Fruit fly (Drosophila melanogaster) whole organism, prepupa: Measurements from ENCODE around the gene CG13482.

Source experiments
- CG10631 ChIP-seq: fragments of 200-800 bp; sonication (Bioruptor generic); optimal IDR thresholded peaks from 2 replicates; lab custom pipeline; 2016; ENCODE audit warnings: missing biosample characterization, missing genetic modification characterization
- CG10669 ChIP-seq: fragments of 200-800 bp; sonication (Bioruptor generic); optimal IDR thresholded peaks from 3 replicates; lab custom pipeline; 2018; ENCODE audit warnings: missing biosample characterization, mild to moderate bottlenecking, missing genetic modification characterization, moderate library complexity
- CG11294 ChIP-seq: fragments of 200-800 bp; sonication (Bioruptor generic); IDR thresholded peaks from 2 replicates; pipeline ENCODE4 v1.3.6; 2022; ENCODE audit warnings: missing biosample characterization, missing genetic modification characterization
- CG15336 ChIP-seq: fragments of 200-800 bp; sonication (Bioruptor generic); IDR thresholded peaks from 2 replicates; pipeline ENCODE4 v1.3.6; 2022; ENCODE audit warnings: missing biosample characterization, missing genetic modification characterization
- CG1621 ChIP-seq: fragments of 200-800 bp; sonication (Bioruptor generic); optimal IDR thresholded peaks from 3 replicates; lab custom pipeline; 2018; ENCODE audit warnings: missing biosample characterization, mild to moderate bottlenecking, missing genetic modification characterization
- CG3032 ChIP-seq: fragments of 200-800 bp; optimal IDR thresholded peaks from 2 replicates; lab custom pipeline; 2019; ENCODE audit warnings: missing biosample characterization, mild to moderate bottlenecking, missing genetic modification characterization, moderate library complexity
- CG31627 ChIP-seq: fragments of 200-800 bp; sonication (Bioruptor generic); optimal IDR thresholded peaks from 3 replicates; lab custom pipeline; 2016; ENCODE audit warnings: missing biosample characterization, missing genetic modification characterization
- CG32006 ChIP-seq: fragments of 200-800 bp; sonication (Bioruptor generic); optimal IDR thresholded peaks from 3 replicates; lab custom pipeline; 2017; ENCODE audit warnings: missing biosample characterization, mild to moderate bottlenecking, missing genetic modification characterization
- CG4318 ChIP-seq: fragments of 200-800 bp; sonication (Bioruptor generic); optimal IDR thresholded peaks from 3 replicates; lab custom pipeline; 2017; ENCODE audit warnings: missing biosample characterization, mild to moderate bottlenecking, missing genetic modification characterization
- CG6163 ChIP-seq: fragments of 200-800 bp; sonication (Bioruptor generic); IDR thresholded peaks from 3 replicates; pipeline ENCODE4 v1.3.6; 2022; ENCODE audit warnings: missing biosample characterization, missing genetic modification characterization
- CG6276 ChIP-seq: fragments of 200-800 bp; sonication (Bioruptor generic); optimal IDR thresholded peaks from 2 replicates; lab custom pipeline; 2017; ENCODE audit warnings: missing biosample characterization, mild to moderate bottlenecking, missing genetic modification characterization
- CG6792 ChIP-seq: fragments of 200-800 bp; sonication (Bioruptor generic); optimal IDR thresholded peaks from 3 replicates; lab custom pipeline; 2016; ENCODE audit warnings: missing biosample characterization, missing genetic modification characterization
- CG6808 ChIP-seq: fragments of 200-800 bp; sonication (Bioruptor generic); optimal IDR thresholded peaks from 3 replicates; lab custom pipeline; 2017; ENCODE audit warnings: missing biosample characterization, missing genetic modification characterization, mild to moderate bottlenecking, moderate library complexity, missing genetic modification reagents
- CG6854 ChIP-seq: fragments of 200-800 bp; sonication (Bioruptor generic); optimal IDR thresholded peaks from 2 replicates; lab custom pipeline; 2017; ENCODE audit warnings: missing biosample characterization, mild to moderate bottlenecking, missing genetic modification characterization
- CG7368 ChIP-seq: fragments of 200-800 bp; sonication (Bioruptor generic); optimal IDR thresholded peaks from 3 replicates; lab custom pipeline; 2016; ENCODE audit warnings: missing biosample characterization, missing genetic modification characterization
- CG8632 ChIP-seq: fragments of 200-800 bp; sonication (Bioruptor generic); optimal IDR thresholded peaks from 3 replicates; lab custom pipeline; 2016; ENCODE audit warnings: missing biosample characterization, missing genetic modification characterization
- Eip75B ChIP-seq: fragments of 200-800 bp; sonication (Bioruptor generic); optimal IDR thresholded peaks from 3 replicates; lab custom pipeline; 2016; ENCODE audit warnings: missing biosample characterization, missing genetic modification characterization
- Eip78C ChIP-seq: fragments of 200-800 bp; sonication (Bioruptor generic); peaks from one replicate; lab custom pipeline; 2016; ENCODE audit warnings: missing biosample characterization, missing genetic modification characterization
- Ets96B ChIP-seq: fragments of 200-800 bp; optimal IDR thresholded peaks from 2 replicates; lab custom pipeline; 2019; ENCODE audit warnings: missing biosample characterization, mild to moderate bottlenecking, missing genetic modification characterization, moderate library complexity
- Hr38 ChIP-seq: sonication (Bioruptor generic); optimal IDR thresholded peaks from 2 replicates; lab custom pipeline; 2016; ENCODE audit warnings: missing biosample characterization, missing genetic modification characterization
- Hr39 ChIP-seq: fragments of 200-800 bp; sonication (Bioruptor generic); optimal IDR thresholded peaks from 2 replicates; lab custom pipeline; 2016; ENCODE audit warnings: missing biosample characterization, missing genetic modification characterization
- Hr4 ChIP-seq: fragments of 200-800 bp; sonication (Bioruptor generic); optimal IDR thresholded peaks from 3 replicates; lab custom pipeline; 2016; ENCODE audit warnings: missing biosample characterization, missing genetic modification characterization
- Lpt ChIP-seq: fragments of 200-800 bp; sonication (Bioruptor generic); optimal IDR thresholded peaks from 3 replicates; lab custom pipeline; 2016; ENCODE audit warnings: missing biosample characterization, missing genetic modification characterization
- Met ChIP-seq: fragments of 200-800 bp; sonication (Bioruptor generic); optimal IDR thresholded peaks from 3 replicates; lab custom pipeline; 2016; ENCODE audit warnings: missing biosample characterization, missing genetic modification characterization
- OdsH ChIP-seq: fragments of 200-800 bp; sonication (Bioruptor generic); optimal IDR thresholded peaks from 3 replicates; lab custom pipeline; 2016; ENCODE audit warnings: missing biosample characterization, missing genetic modification characterization
- Smox ChIP-seq: fragments of 200-800 bp; sonication (Bioruptor generic); optimal IDR thresholded peaks from 3 replicates; lab custom pipeline; 2016; ENCODE audit warnings: missing biosample characterization, missing genetic modification characterization
- Sox14 ChIP-seq: fragments of 200-800 bp; sonication (Bioruptor generic); optimal IDR thresholded peaks from 3 replicates; lab custom pipeline; 2016; ENCODE audit warnings: missing biosample characterization, missing genetic modification characterization
- Sox15 ChIP-seq: fragments of 200-800 bp; sonication (Bioruptor generic); optimal IDR thresholded peaks from 3 replicates; lab custom pipeline; 2016; ENCODE audit warnings: missing biosample characterization, missing genetic modification characterization
- achi ChIP-seq: fragments of 200-800 bp; sonication (Bioruptor generic); optimal IDR thresholded peaks from 3 replicates; lab custom pipeline; 2016; ENCODE audit warnings: missing biosample characterization, missing genetic modification characterization
- acj6 ChIP-seq: fragments of 200-800 bp; sonication (Bioruptor generic); optimal IDR thresholded peaks from 3 replicates; lab custom pipeline; 2016; ENCODE audit warnings: missing biosample characterization, missing genetic modification characterization
- eg ChIP-seq: fragments of 200-800 bp; sonication (Bioruptor generic); IDR thresholded peaks from 3 replicates; pipeline ENCODE4 v1.3.6; 2022; ENCODE audit warnings: missing biosample characterization, missing genetic modification characterization
- esn ChIP-seq: fragments of 200-800 bp; sonication (Bioruptor generic); optimal IDR thresholded peaks from 2 replicates; lab custom pipeline; 2016; ENCODE audit warnings: missing biosample characterization, mild to moderate bottlenecking, missing genetic modification characterization, moderate library complexity
- fd59A ChIP-seq: fragments of 200-800 bp; sonication (Bioruptor generic); optimal IDR thresholded peaks from 2 replicates; lab custom pipeline; 2017; ENCODE audit warnings: missing biosample characterization, mild to moderate bottlenecking, missing genetic modification characterization, missing genetic modification reagents
- fd85E ChIP-seq: fragments of 200-800 bp; sonication (Bioruptor generic); optimal IDR thresholded peaks from 3 replicates; lab custom pipeline; 2016; ENCODE audit warnings: missing biosample characterization, missing genetic modification characterization
- lz ChIP-seq: fragments of 200-800 bp; sonication (Bioruptor generic); optimal IDR thresholded peaks from 3 replicates; lab custom pipeline; 2016; ENCODE audit warnings: missing biosample characterization, missing genetic modification characterization
- net ChIP-seq: fragments of 200-800 bp; sonication (Bioruptor generic); optimal IDR thresholded peaks from 3 replicates; lab custom pipeline; 2016; ENCODE audit warnings: missing biosample characterization, missing genetic modification characterization
- pdm3 ChIP-seq: fragments of 200-800 bp; sonication (Bioruptor generic); optimal IDR thresholded peaks from 3 replicates; lab custom pipeline; 2016; ENCODE audit warnings: missing biosample characterization, missing genetic modification characterization
- salr ChIP-seq, 2 experiments: fragments of 200-800 bp; sonication (Bioruptor generic); optimal IDR thresholded peaks; 3 replicates each; lab custom pipeline; 2016 to 2018; ENCODE audit warnings: missing biosample characterization in 2 of 2, missing genetic modification characterization in 2 of 2, mild to moderate bottlenecking in 1 of 2
- spab ChIP-seq: fragments of 200-800 bp; sonication (Bioruptor generic); optimal IDR thresholded peaks from 2 replicates; lab custom pipeline; 2017; ENCODE audit warnings: missing biosample characterization, mild to moderate bottlenecking, missing genetic modification characterization, missing genetic modification reagents
- ss ChIP-seq, 2 experiments: fragments of 200-800 bp; sonication (Bioruptor generic); optimal IDR thresholded peaks; 2 replicates in 1 of 2; 3 replicates in 1 of 2; lab custom pipeline; 2017 to 2018; ENCODE audit warnings: mild to moderate bottlenecking in 2 of 2, missing biosample characterization in 2 of 2, missing genetic modification characterization in 2 of 2, moderate library complexity in 1 of 2
- svp ChIP-seq: fragments of 200-800 bp; sonication (Bioruptor generic); peaks from one replicate; lab custom pipeline; 2016; ENCODE audit warnings: missing biosample characterization, missing genetic modification characterization
- topi ChIP-seq: fragments of 200-800 bp; sonication (Bioruptor generic); optimal IDR thresholded peaks from 3 replicates; lab custom pipeline; 2016; ENCODE audit warnings: missing biosample characterization, missing genetic modification characterization
- vri ChIP-seq: fragments of 200-800 bp; sonication (Bioruptor generic); optimal IDR thresholded peaks from 3 replicates; lab custom pipeline; 2016; ENCODE audit warnings: missing biosample characterization, mild to moderate bottlenecking, missing genetic modification characterization

CG13482 gene

DNA sequence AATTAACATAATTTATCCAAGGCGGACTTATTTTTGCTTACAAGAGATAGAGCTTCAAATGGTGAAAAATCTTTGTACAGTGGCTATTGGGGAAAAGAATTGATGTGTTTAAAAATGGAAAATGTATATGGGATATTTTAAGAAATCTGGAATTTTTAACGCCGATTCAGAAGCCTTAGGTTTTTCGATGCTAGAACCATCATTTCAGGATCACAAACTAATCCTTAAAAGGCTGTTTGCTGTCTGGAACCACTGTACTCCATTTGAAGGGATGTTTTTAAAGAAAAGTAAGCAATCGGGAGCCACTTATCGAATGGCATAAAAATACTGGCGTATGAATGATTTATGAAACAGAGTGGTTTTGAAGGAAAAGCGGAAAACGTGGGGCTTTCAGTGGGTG lies 8.6 kb upstream of the CG13482 start:
- TF ChIP-seq CG8632 (GFP tag; lab: Kevin White, UChicago): no peak
- no peak for TF ChIP-seq CG15336
- no peak for TF ChIP-seq net (GFP tag; lab: Kevin White, UChicago)
- TF ChIP-seq Lpt: no peak
- TF ChIP-seq Sox14 (GFP tag; lab: Kevin White, UChicago): no peak
- no peak for TF ChIP-seq Met (GFP tag; lab: Kevin White, UChicago)
- no peak for TF ChIP-seq achi (GFP tag; lab: Kevin White, UChicago)
- no peak for TF ChIP-seq CG4318 (GFP tag; lab: Kevin White, UChicago)
- no peak for TF ChIP-seq CG6854 (GFP tag; lab: Kevin White, UChicago)
- peak; percentile 22 for TF ChIP-seq CG32006
- TF ChIP-seq spab (GFP tag; lab: Kevin White, UChicago): no peak
- TF ChIP-seq svp (GFP tag; lab: Kevin White, UChicago): peak; percentile 55
- TF ChIP-seq CG6276 (GFP tag; lab: Kevin White, UChicago): no peak
- no peak for TF ChIP-seq fd85E (GFP tag; lab: Kevin White, UChicago)
- no peak for TF ChIP-seq vri
- no peak for TF ChIP-seq CG1621
- no peak for TF ChIP-seq CG11294 (GFP tag; lab: Robert Waterston, UW)
- peak; percentile 19 for TF ChIP-seq Hr4 (GFP tag; lab: Kevin White, UChicago)
- peak; percentile 52; the same call in 2 of the 3 replicates for TF ChIP-seq CG6163 (GFP tag; lab: Robert Waterston, UW)
- TF ChIP-seq CG6808 (GFP tag; lab: Kevin White, UChicago): no peak
- TF ChIP-seq Eip78C: peak; percentile 71

DNA sequence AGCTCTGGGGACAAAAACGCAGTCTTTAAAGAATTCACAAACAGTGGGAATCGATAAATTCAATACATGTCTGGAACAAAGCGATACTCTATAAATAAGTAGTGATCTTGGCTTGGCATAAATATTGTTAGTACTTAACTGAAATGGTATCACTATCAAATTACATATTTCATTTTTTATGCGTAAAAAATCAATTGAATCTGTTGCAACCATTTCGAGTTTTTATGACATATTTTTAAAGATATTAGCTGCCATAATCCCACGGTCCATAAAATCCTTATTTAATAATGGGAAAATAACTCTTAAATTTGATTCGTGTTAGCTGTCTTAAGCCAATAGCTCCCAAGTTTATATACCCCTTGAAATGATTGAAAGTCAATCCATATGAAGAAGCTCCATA lies 7.7 kb upstream of the CG13482 start:
- TF ChIP-seq CG10631 (GFP tag; lab: Kevin White, UChicago) (peak; percentile 7), Hr4 (GFP tag; lab: Kevin White, UChicago) (peak; percentile 43), ss (GFP tag; optimal IDR thresholded peaks at IDR 0.05; lab: Kevin White, UChicago) (no peak), vri (no peak), Sox14 (GFP tag; lab: Kevin White, UChicago) (peak; percentile 41), Met (GFP tag; lab: Kevin White, UChicago) (peak; percentile 15), CG6276 (GFP tag; lab: Kevin White, UChicago) (no peak), Ets96B (tag; lab: Kevin White, UChicago) (peak; percentile 22), CG6792 (GFP tag; lab: Kevin White, UChicago) (peak; percentile 0), Hr38 (no peak), topi (GFP tag; lab: Kevin White, UChicago) (peak; percentile 32), Eip75B (GFP tag; lab: Kevin White, UChicago) (no peak), CG32006 (peak; percentile 64), Hr39 (GFP tag; lab: Kevin White, UChicago) (no peak), Eip78C (peak; percentile 78), acj6 (GFP tag; lab: Kevin White, UChicago) (peak; percentile 37), Sox15 (GFP tag; lab: Kevin White, UChicago) (no peak), esn (GFP tag; lab: Kevin White, UChicago) (peak; percentile 40), CG10669 (GFP tag; lab: Kevin White, UChicago) (peak; percentile 28), CG15336 (no peak), net (GFP tag; lab: Kevin White, UChicago) (no peak), CG31627 (GFP tag; lab: Kevin White, UChicago) (peak; percentile 13), eg (no peak), CG7368 (no peak), spab (GFP tag; lab: Kevin White, UChicago) (peak; percentile 20), CG1621 (no peak), CG4318 (GFP tag; lab: Kevin White, UChicago) (peak; percentile 19), achi (GFP tag; lab: Kevin White, UChicago) (peak; percentile 33), salr (GFP tag; optimal IDR thresholded peaks at IDR 0.05; lab: Kevin White, UChicago) (peak in 1 of 2 experiments; percentile 39), Smox (GFP tag; lab: Kevin White, UChicago) (no peak), pdm3 (GFP tag; lab: Kevin White, UChicago) (peak; percentile 46), lz (peak; percentile 29), OdsH (GFP tag; lab: Kevin White, UChicago) (peak; percentile 24), fd59A (GFP tag; lab: Kevin White, UChicago) (peak; percentile 16), CG3032 (peak; percentile 5)
- TF ChIP-seq, all 60 proteins: peak for 22
